Worm (Caenorhabditis elegans): ENCODE data around the gene dmd-4.

dmd-4 gene

ce11 chrX:14861752-14862151 lies at the start of gene dmd-4:
Gene dmd-4 (minus strand): TSS chrX:14861852.
- no peak for TF ChIP-seq rnt-1 (tag; optimal IDR thresholded peaks at IDR 0.05)
- TF ChIP-seq fkh-4 (tag; optimal IDR thresholded peaks at IDR 0.05; ENCODE audit: borderline replicate concordance): no peak
- no peak for TF ChIP-seq F16B12.6 (tag; optimal IDR thresholded peaks at IDR 0.05)
- no peak for TF ChIP-seq ces-1 (GFP tag; optimal IDR thresholded peaks at IDR 0.05)
- no peak for TF ChIP-seq mdl-1 (tag; optimal IDR thresholded peaks at IDR 0.05)
- no peak for TF ChIP-seq nhr-76 (tag; optimal IDR thresholded peaks at IDR 0.05)
- TF ChIP-seq isw-1 (GFP tag; IDR thresholded peaks at IDR 0.05): no peak
- TF ChIP-seq unc-130 (tag; optimal IDR thresholded peaks at IDR 0.05): no peak
- no peak for TF ChIP-seq zip-4 (GFP tag; optimal IDR thresholded peaks at IDR 0.05)
- no peak for TF ChIP-seq fkh-10 (GFP tag; optimal IDR thresholded peaks at IDR 0.05)
- TF ChIP-seq egl-13 (tag; optimal IDR thresholded peaks at IDR 0.05): no peak

ce11 chrX:14910689-14911088 lies 49.0 kb upstream of the dmd-4 start:
- TF ChIP-seq nhr-76 (tag; optimal IDR thresholded peaks at IDR 0.05) (no peak), fkh-10 (GFP tag; optimal IDR thresholded peaks at IDR 0.05) (peak; percentile 50), unc-86 (tag; optimal IDR thresholded peaks at IDR 0.05) (no peak), nhr-84 (tag; optimal IDR thresholded peaks at IDR 0.05) (no peak), elt-3 (tag; optimal IDR thresholded peaks at IDR 0.05) (no peak), nhr-90 (tag; optimal IDR thresholded peaks at IDR 0.05; ENCODE audit: poor library complexity) (no peak), sup-37 (GFP tag; optimal IDR thresholded peaks at IDR 0.05) (no peak)

ce11 chrX:14907257-14907801 lies 45.7 kb upstream of the dmd-4 start:
- TF ChIP-seq zag-1 (tag; optimal IDR thresholded peaks at IDR 0.05) (no peak), elt-3 (tag; optimal IDR thresholded peaks at IDR 0.05) (peak in 2 of 6 experiments; percentile 29 to 61), blmp-1 (tag; optimal IDR thresholded peaks at IDR 0.05) (peak; percentile 53)

- no peak for TF ChIP-seq sox-4 (tag; optimal IDR thresholded peaks at IDR 0.05)
- no peak for TF ChIP-seq dpl-1 (GFP tag; optimal IDR thresholded peaks at IDR 0.05)
- TF ChIP-seq C16A3.4 (tag; optimal IDR thresholded peaks at IDR 0.05): no peak
- TF ChIP-seq pax-3 (tag; optimal IDR thresholded peaks at IDR 0.05): no peak
- TF ChIP-seq fkh-8 (tag; optimal IDR thresholded peaks at IDR 0.05): no peak
- no peak for TF ChIP-seq F16B12.6 (tag; optimal IDR thresholded peaks at IDR 0.05)
- no peak for TF ChIP-seq unc-30 (tag; optimal IDR thresholded peaks at IDR 0.05)
- TF ChIP-seq C04F5.9 (tag; optimal IDR thresholded peaks at IDR 0.05): no peak
- TF ChIP-seq mef-2 (tag; optimal IDR thresholded peaks at IDR 0.05): no peak
- TF ChIP-seq blmp-1 (tag; optimal IDR thresholded peaks at IDR 0.05): no peak
- TF ChIP-seq aha-1 (tag; optimal IDR thresholded peaks at IDR 0.05): no peak
- no peak for TF ChIP-seq fkh-4 (tag; optimal IDR thresholded peaks at IDR 0.05; ENCODE audit: borderline replicate concordance)
- TF ChIP-seq snpc-4 (tag; optimal IDR thresholded peaks at IDR 0.05): no peak
- no peak for TF ChIP-seq alr-1 (tag; optimal IDR thresholded peaks at IDR 0.05; ENCODE audit: borderline replicate concordance)
- TF ChIP-seq ztf-11 (tag; optimal IDR thresholded peaks at IDR 0.05): no peak
- TF ChIP-seq dsc-1 (tag; optimal IDR thresholded peaks at IDR 0.05): no peak
- no peak for TF ChIP-seq ztf-4 (tag; optimal IDR thresholded peaks at IDR 0.05)
- no peak for TF ChIP-seq mab-9 (GFP tag; IDR thresholded peaks at IDR 0.05)
- TF ChIP-seq ama-1 (optimal IDR thresholded peaks at IDR 0.05): no peak
- no peak for TF ChIP-seq nhr-85 (tag)
Measured at ce11 chrX:14905161-14905560, 43.5 kb upstream of the dmd-4 start, which contains the start of gene hex-5. Gene hex-5 (minus strand): TSS chrX:14905261.

ce11 chrX:14903424-14903823 lies 41.8 kb upstream of the dmd-4 start:
- TF ChIP-seq zag-1 (tag; optimal IDR thresholded peaks at IDR 0.05) (no peak), blmp-1 (tag; optimal IDR thresholded peaks at IDR 0.05) (peak; percentile 32), efl-1 (optimal IDR thresholded peaks at IDR 0.05) (no peak), efl-1 (GFP tag; optimal IDR thresholded peaks at IDR 0.05 in 1 of 2) (no peak), fkh-10 (GFP tag; optimal IDR thresholded peaks at IDR 0.05) (no peak), lin-14 (GFP tag; optimal IDR thresholded peaks at IDR 0.05) (no peak), mep-1 (tag; optimal IDR thresholded peaks at IDR 0.05) (no peak), sptf-1 (tag; optimal IDR thresholded peaks at IDR 0.05) (no peak), pqm-1 (tag; optimal IDR thresholded peaks at IDR 0.05) (no peak), aly-2 (tag; optimal IDR thresholded peaks at IDR 0.05) (no peak), elt-3 (tag; optimal IDR thresholded peaks at IDR 0.05) (peak in 4 of 6 experiments; percentile 7 to 49 (median 24)), nhr-47 (tag; optimal IDR thresholded peaks at IDR 0.05) (no peak), irx-1 (tag; optimal IDR thresholded peaks at IDR 0.05) (no peak)
